Worm (Caenorhabditis elegans) whole organism, late embryonic: ENCODE measurements around the gene C16C8.20.
"Not testable (repeated sequence)": the region's sequence is repeated elsewhere in the genome, so short reads cannot be mapped to it uniquely, and the experiment has no call there.

ENCODE experiments used
- C08G9.2 ChIP-seq: sonication (generic microtip); optimal IDR thresholded peaks from 2 replicates; lab custom pipeline; 2016; ENCODE audit warnings: mild to moderate bottlenecking, missing genetic modification characterization, moderate library complexity, missing compliant biosample characterization
- ceh-19 ChIP-seq: fragments of 200-800 bp; sonication (Bioruptor generic); optimal IDR thresholded peaks from 2 replicates; lab custom pipeline; 2018; ENCODE audit warnings: mild to moderate bottlenecking, missing genetic modification characterization, missing compliant biosample characterization
- ceh-2 ChIP-seq: sonication (generic microtip); optimal IDR thresholded peaks from 2 replicates; lab custom pipeline; 2016; ENCODE audit warnings: missing genotype, missing genetic modification characterization, missing compliant biosample characterization
- ceh-30 ChIP-seq: fragments of 150-350 bp; optimal IDR thresholded peaks from 2 replicates; lab custom pipeline; 2014; ENCODE audit warnings: missing biosample characterization, missing genetic modification characterization
- ceh-31 ChIP-seq: sonication (generic microtip); optimal IDR thresholded peaks from 2 replicates; lab custom pipeline; 2016; ENCODE audit warnings: missing genetic modification characterization, missing compliant biosample characterization
- ceh-34 ChIP-seq: sonication (generic microtip); optimal IDR thresholded peaks from 2 replicates; lab custom pipeline; 2016; ENCODE audit warnings: mild to moderate bottlenecking, missing genetic modification characterization, missing compliant biosample characterization
- ceh-6 ChIP-seq: fragments of 200-800 bp; sonication (Bioruptor generic); optimal IDR thresholded peaks from 2 replicates; lab custom pipeline; 2018; ENCODE audit warnings: mild to moderate bottlenecking, missing genetic modification characterization, missing compliant biosample characterization
- che-1 ChIP-seq: sonication (generic microtip); optimal IDR thresholded peaks from 2 replicates; lab custom pipeline; 2016; ENCODE audit warnings: mild to moderate bottlenecking, missing genetic modification characterization, missing compliant biosample characterization
- dmd-4 ChIP-seq: sonication (generic microtip); optimal IDR thresholded peaks from 2 replicates; lab custom pipeline; 2016; ENCODE audit warnings: borderline replicate concordance, missing genetic modification characterization, missing compliant biosample characterization
- dve-1 ChIP-seq: sonication (generic microtip); optimal IDR thresholded peaks from 2 replicates; lab custom pipeline; 2017; ENCODE audit warnings: antibody characterized with exemption, mild to moderate bottlenecking, missing genetic modification characterization, missing compliant biosample characterization
- elt-2 ChIP-seq: sonication (generic microtip); optimal IDR thresholded peaks from 2 replicates; lab custom pipeline; 2016; ENCODE audit warnings: missing genetic modification reagents, missing genetic modification characterization, missing compliant biosample characterization
- elt-4 ChIP-seq: sonication (generic microtip); optimal IDR thresholded peaks from 2 replicates; lab custom pipeline; 2016; ENCODE audit warnings: missing genetic modification characterization, missing compliant biosample characterization
- ets-4 ChIP-seq: sonication (generic microtip); optimal IDR thresholded peaks from 2 replicates; lab custom pipeline; 2016; ENCODE audit warnings: missing genetic modification characterization, missing compliant biosample characterization
- eyg-1 ChIP-seq: sonication (generic microtip); optimal IDR thresholded peaks from 2 replicates; lab custom pipeline; 2016; ENCODE audit warnings: missing genotype, missing genetic modification characterization, missing compliant biosample characterization
- fax-1 ChIP-seq: sonication (generic microtip); optimal IDR thresholded peaks from 2 replicates; lab custom pipeline; 2016; ENCODE audit warnings: missing genotype, missing genetic modification characterization, missing compliant biosample characterization
- fkh-10 ChIP-seq: fragments of 150-350 bp; optimal IDR thresholded peaks from 2 replicates; lab custom pipeline; 2014; ENCODE audit warnings: missing biosample characterization, missing genetic modification reagents, missing genetic modification characterization
- fkh-6 ChIP-seq: sonication (generic microtip); optimal IDR thresholded peaks from 2 replicates; lab custom pipeline; 2016; ENCODE audit warnings: missing genetic modification characterization, missing compliant biosample characterization
- gmeb-2 ChIP-seq: sonication (generic microtip); optimal IDR thresholded peaks from 2 replicates; lab custom pipeline; 2016; ENCODE audit warnings: missing genetic modification characterization, inconsistent platforms, missing compliant biosample characterization
- hlh-13 ChIP-seq: fragments of 200-800 bp; sonication (Bioruptor generic); optimal IDR thresholded peaks from 2 replicates; lab custom pipeline; 2018; ENCODE audit warnings: mild to moderate bottlenecking, missing genetic modification characterization, missing compliant biosample characterization
- hlh-15 ChIP-seq: sonication (generic microtip); optimal IDR thresholded peaks from 2 replicates; lab custom pipeline; 2016; ENCODE audit warnings: missing genetic modification characterization, missing compliant biosample characterization
- lin-11 ChIP-seq: fragments of 200-800 bp; sonication (Bioruptor generic); optimal IDR thresholded peaks from 2 replicates; lab custom pipeline; 2018; ENCODE audit warnings: mild to moderate bottlenecking, missing genetic modification characterization, missing compliant biosample characterization
- madf-2 ChIP-seq: sonication (generic microtip); optimal IDR thresholded peaks from 2 replicates; lab custom pipeline; 2017; ENCODE audit warnings: missing genetic modification characterization, missing compliant biosample characterization
- nfya-1 ChIP-seq: sonication (generic microtip); optimal IDR thresholded peaks from 2 replicates; lab custom pipeline; 2017; ENCODE audit warnings: missing genetic modification characterization, mild to moderate bottlenecking, missing compliant biosample characterization, antibody characterized with exemption, moderate library complexity
- nhr-232 ChIP-seq: sonication (generic microtip); optimal IDR thresholded peaks from 2 replicates; lab custom pipeline; 2016; ENCODE audit warnings: missing genetic modification characterization, missing compliant biosample characterization
- npax-4 ChIP-seq: sonication (generic microtip); optimal IDR thresholded peaks from 2 replicates; lab custom pipeline; 2016; ENCODE audit warnings: missing genetic modification characterization, missing compliant biosample characterization
- odd-2 ChIP-seq: sonication (generic microtip); optimal IDR thresholded peaks from 2 replicates; lab custom pipeline; 2017; ENCODE audit warnings: antibody characterized with exemption, mild to moderate bottlenecking, missing genetic modification characterization, missing compliant biosample characterization
- pag-3 ChIP-seq: sonication (generic microtip); optimal IDR thresholded peaks from 2 replicates; lab custom pipeline; 2016; ENCODE audit warnings: missing compliant biosample characterization, missing genetic modification characterization, borderline replicate concordance
- pha-2 ChIP-seq: sonication (generic microtip); optimal IDR thresholded peaks from 2 replicates; lab custom pipeline; 2017; ENCODE audit warnings: mild to moderate bottlenecking, missing genetic modification characterization, missing compliant biosample characterization
- pqm-1 ChIP-seq: sonication (generic microtip); optimal IDR thresholded peaks from 2 replicates; lab custom pipeline; 2016; ENCODE audit warnings: missing genetic modification characterization, missing compliant biosample characterization
- sox-4 ChIP-seq: sonication (generic microtip); optimal IDR thresholded peaks from 2 replicates; lab custom pipeline; 2017; ENCODE audit warnings: mild to moderate bottlenecking, missing genetic modification characterization, inconsistent platforms, missing compliant biosample characterization
- syd-9 ChIP-seq: sonication (generic microtip); optimal IDR thresholded peaks from 2 replicates; lab custom pipeline; 2016; ENCODE audit warnings: mild to moderate bottlenecking, missing genetic modification characterization, moderate library complexity, missing compliant biosample characterization
- tbx-2 ChIP-seq: sonication (generic microtip); optimal IDR thresholded peaks from 2 replicates; lab custom pipeline; 2016; ENCODE audit warnings: missing genetic modification characterization, missing compliant biosample characterization
- unc-42 ChIP-seq: sonication (generic microtip); optimal IDR thresholded peaks from 2 replicates; lab custom pipeline; 2016; ENCODE audit warnings: missing genotype, missing genetic modification characterization, missing compliant biosample characterization
- unc-55 ChIP-seq: sonication (generic microtip); optimal IDR thresholded peaks from 2 replicates; lab custom pipeline; 2017; ENCODE audit warnings: missing biosample characterization, missing genetic modification reagents, missing genetic modification characterization
- zip-5 ChIP-seq: sonication (generic microtip); optimal IDR thresholded peaks from 2 replicates; lab custom pipeline; 2016; ENCODE audit warnings: missing genetic modification characterization, missing compliant biosample characterization
- ztf-16 ChIP-seq: sonication (generic microtip); optimal IDR thresholded peaks from 2 replicates; lab custom pipeline; 2017; ENCODE audit warnings: missing genetic modification characterization, missing compliant biosample characterization

Gene C16C8.20

DNA sequence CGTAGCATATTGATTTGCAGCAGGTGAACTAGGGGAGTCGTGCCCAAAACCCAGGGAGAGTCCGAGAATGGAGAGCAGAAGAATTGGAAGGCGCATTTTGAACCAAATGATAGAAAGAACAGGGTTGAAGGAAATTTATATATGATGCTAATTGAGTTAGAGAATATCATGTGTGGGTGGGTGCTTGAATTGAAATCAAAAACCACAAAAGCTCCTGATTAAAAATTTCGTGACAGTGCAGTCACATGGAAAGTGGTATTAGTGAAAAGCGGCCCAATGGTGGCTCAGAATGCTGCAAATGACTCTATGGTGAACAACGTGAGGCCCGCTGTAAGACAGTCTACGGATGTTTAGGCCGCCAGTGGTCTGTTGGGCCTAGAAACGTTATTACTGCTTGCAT lies 14.8 kb downstream of the C16C8.20 start, which contains the start of gene C16C8.8:
TSS of gene C16C8.8 (minus strand) at position 101 of the 400 bp plus-strand sequence.
- TF ChIP-seq pha-2 (tag; lab: Kevin White, UChicago), result no peak

DNA sequence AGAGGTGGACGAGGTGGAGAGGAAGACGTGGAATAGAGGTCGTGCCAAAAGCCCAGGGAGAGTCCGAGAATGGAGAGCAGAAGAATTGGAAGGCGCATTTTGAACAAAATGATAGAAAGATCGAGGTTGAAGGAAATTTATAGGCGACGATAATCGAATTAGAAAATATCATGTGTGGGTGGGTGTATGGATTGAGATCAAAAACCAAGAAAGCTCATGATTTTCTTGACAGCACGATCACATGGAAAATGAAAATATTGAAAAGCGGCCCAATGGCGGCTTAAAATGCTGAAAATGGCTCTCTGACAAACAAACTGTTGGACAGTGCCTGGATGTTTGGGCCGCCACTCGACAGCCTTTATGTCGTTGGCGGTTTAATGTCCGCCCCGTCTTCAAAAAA lies 16.4 kb downstream of the C16C8.20 start, which contains the start of gene C16C8.9:
TSS of gene C16C8.9 (minus strand) at position 101 of the 400 bp plus-strand sequence.
- TF ChIP-seq ceh-34 (tag; lab: Kevin White, UChicago) (no peak), ztf-16 (tag; lab: Kevin White, UChicago) (no peak), che-1 (tag; lab: Kevin White, UChicago) (no peak), zip-5 (tag; lab: Kevin White, UChicago) (no peak), fax-1 (tag; lab: Kevin White, UChicago) (no peak), dmd-4 (tag; lab: Kevin White, UChicago) (no peak), odd-2 (tag; lab: Kevin White, UChicago) (no peak), ceh-31 (tag; lab: Kevin White, UChicago) (no peak), eyg-1 (no peak), dve-1 (tag; lab: Kevin White, UChicago) (no peak), pqm-1 (tag; lab: Kevin White, UChicago) (no peak), nfya-1 (tag; lab: Kevin White, UChicago) (no peak), fkh-6 (no peak)

DNA sequence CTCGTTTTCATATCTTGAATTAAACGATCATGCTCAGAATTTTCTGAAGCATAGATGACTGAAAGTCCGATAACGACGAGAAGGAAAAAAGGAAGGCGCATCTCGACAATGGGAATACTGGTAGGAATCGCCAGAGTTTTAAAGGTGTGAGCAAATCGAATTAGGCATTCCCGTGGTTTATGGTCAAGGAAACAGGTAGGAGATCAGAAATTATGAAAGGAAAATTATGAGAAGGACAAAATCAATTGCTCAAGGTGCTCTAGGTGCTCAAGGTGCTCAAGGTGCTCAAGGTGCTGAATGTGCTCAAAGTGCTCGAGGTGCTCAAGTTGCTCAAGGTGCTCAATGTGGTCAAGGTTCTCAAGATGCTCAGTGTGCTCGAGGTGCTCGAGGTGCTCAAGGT lies 17.8 kb downstream of the C16C8.20 start, which contains the start of gene C16C8.10:
TSS of gene C16C8.10 (minus strand) at position 101 of the 400 bp plus-strand sequence.
- TF ChIP-seq nhr-232, ceh-30, pag-3 (tag; lab: Kevin White, UChicago): not testable (repeated sequence)

DNA sequence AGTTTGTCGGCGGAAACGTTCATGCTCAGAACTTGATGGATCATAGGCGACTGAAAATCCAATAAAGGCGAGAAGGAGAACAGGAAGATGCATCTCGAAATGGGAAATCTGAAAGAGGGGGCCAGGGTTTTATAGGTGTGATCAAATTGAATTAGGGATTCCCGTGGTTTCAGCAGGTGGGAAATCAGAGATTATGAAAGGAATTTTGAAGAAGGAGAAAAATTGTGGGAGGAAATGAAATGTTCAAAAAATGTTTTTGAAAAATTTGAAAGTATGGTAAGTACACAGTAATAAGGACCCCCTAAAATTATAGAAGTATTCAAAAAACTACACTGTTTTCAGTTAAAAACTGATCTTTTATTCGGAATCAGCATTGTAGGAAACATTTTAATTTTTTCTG lies 23.8 kb downstream of the C16C8.20 start, which contains the start of gene Y49F6B.20:
TSS of gene Y49F6B.20 (minus strand) at position 101 of the 400 bp plus-strand sequence.
- TF ChIP-seq zip-5 (tag; lab: Kevin White, UChicago), result no peak
- TF ChIP-seq unc-42, result no peak
- no peak for TF ChIP-seq ceh-30 (tag; lab: Kevin White, UChicago)
- TF ChIP-seq ets-4 (tag; lab: Kevin White, UChicago), result no peak
- no peak for TF ChIP-seq unc-55 (GFP tag; lab: Kevin White, UChicago)
- no peak for TF ChIP-seq sox-4
- TF ChIP-seq tbx-2, result no peak
- TF ChIP-seq gmeb-2 (tag; lab: Kevin White, UChicago), result no peak
- no peak for TF ChIP-seq npax-4
- no peak for TF ChIP-seq ceh-19 (GFP tag; lab: Kevin White, UChicago)
- TF ChIP-seq ceh-2 (tag; lab: Kevin White, UChicago), result no peak
- no peak for TF ChIP-seq ceh-34 (tag; lab: Kevin White, UChicago)
- TF ChIP-seq elt-2 (tag; lab: Kevin White, UChicago), result no peak
- TF ChIP-seq madf-2 (tag; lab: Kevin White, UChicago), result no peak
- no peak for TF ChIP-seq fax-1 (tag; lab: Kevin White, UChicago)
- TF ChIP-seq C08G9.2 (tag; lab: Kevin White, UChicago), result no peak
- no peak for TF ChIP-seq pag-3 (tag; lab: Kevin White, UChicago)
- TF ChIP-seq elt-4 (tag; lab: Kevin White, UChicago), result no peak
- TF ChIP-seq hlh-15 (tag; lab: Kevin White, UChicago), result no peak
- TF ChIP-seq fkh-10 (GFP tag; lab: Kevin White, UChicago), result no peak

DNA sequence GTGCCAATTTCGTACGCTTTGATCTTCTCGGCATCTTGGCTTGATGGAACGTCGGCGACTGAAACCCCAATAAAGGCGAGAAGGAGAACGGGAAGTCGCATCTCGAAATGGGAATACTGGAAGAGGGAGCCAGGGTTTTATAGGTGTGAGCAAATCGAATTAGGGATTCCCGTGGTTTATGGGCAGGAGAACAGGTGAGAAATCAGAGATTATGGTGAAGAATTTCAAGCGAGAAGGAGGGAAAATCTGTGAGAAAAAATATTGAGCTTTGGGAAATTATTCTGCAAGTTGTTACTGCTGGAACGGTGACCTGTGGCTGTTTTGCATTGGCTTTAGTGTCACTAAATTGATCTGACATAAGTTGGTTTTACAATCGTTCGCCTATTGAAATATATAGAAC lies 24.9 kb downstream of the C16C8.20 start, which contains the start of gene Y49F6B.13:
TSS of gene Y49F6B.13 (minus strand) at position 101 of the 400 bp plus-strand sequence.
- no peak for TF ChIP-seq unc-42
- TF ChIP-seq lin-11, result no peak
- no peak for TF ChIP-seq nhr-232 (tag; lab: Kevin White, UChicago)
- no peak for TF ChIP-seq dve-1 (tag; lab: Kevin White, UChicago)
- TF ChIP-seq ceh-2 (tag; lab: Kevin White, UChicago), result no peak
- no peak for TF ChIP-seq che-1 (tag; lab: Kevin White, UChicago)
- TF ChIP-seq ceh-6 (GFP tag; lab: Kevin White, UChicago), result no peak
- TF ChIP-seq hlh-13 (GFP tag; lab: Kevin White, UChicago), result no peak
- TF ChIP-seq syd-9 (tag; lab: Kevin White, UChicago), result no peak
- no peak for TF ChIP-seq pqm-1 (tag; lab: Kevin White, UChicago)
- TF ChIP-seq fax-1 (tag; lab: Kevin White, UChicago), result no peak
- no peak for TF ChIP-seq npax-4
